Fruit fly (Drosophila melanogaster) whole organism, wandering third instar larva: Measurements from ENCODE around the gene CG42709.

Experiments
- Abd-B ChIP-seq: fragments of >200 bp; optimal IDR thresholded peaks from 2 replicates; lab custom pipeline; 2017; ENCODE audit warnings: missing biosample characterization, missing genetic modification characterization
- CG32264 ChIP-seq: fragments of 200-800 bp; sonication (Bioruptor generic); optimal IDR thresholded peaks from 2 replicates; lab custom pipeline; 2016; ENCODE audit warnings: missing biosample characterization, missing genetic modification characterization
- CG9705 ChIP-seq: fragments of 200-800 bp; sonication (Bioruptor generic); optimal IDR thresholded peaks from 2 replicates; lab custom pipeline; 2018; ENCODE audit warnings: missing biosample characterization, mild to moderate bottlenecking, missing genetic modification characterization
- CrebA ChIP-seq: fragments of 200-800 bp; sonication (Bioruptor generic); optimal IDR thresholded peaks from 2 replicates; lab custom pipeline; 2016; ENCODE audit warnings: missing biosample characterization, mild to moderate bottlenecking, missing genetic modification characterization, borderline replicate concordance
- Dfd ChIP-seq: fragments of >200 bp; optimal IDR thresholded peaks from 2 replicates; lab custom pipeline; 2017; ENCODE audit warnings: missing biosample characterization, missing genetic modification characterization
- Dif ChIP-seq: fragments of 200-275, 200-300 bp; sonication (Bioruptor generic); optimal IDR thresholded peaks from 2 replicates; lab custom pipeline; 2018; ENCODE audit warnings: missing biosample characterization, missing genetic modification characterization; ENCODE audit not compliant: partially characterized antibody
- GATAd ChIP-seq: sonication (Bioruptor generic); optimal IDR thresholded peaks from 2 replicates; lab custom pipeline; 2016; ENCODE audit warnings: missing biosample characterization, missing genetic modification characterization
- HLH106 ChIP-seq: fragments of 200-800 bp; optimal IDR thresholded peaks from 3 replicates; lab custom pipeline; 2019; ENCODE audit warnings: missing biosample characterization, mild to moderate bottlenecking, missing genetic modification characterization, moderate library complexity
- Hnf4 ChIP-seq: fragments of 200-800 bp; sonication (Bioruptor generic); optimal IDR thresholded peaks from 2 replicates; lab custom pipeline; 2016; ENCODE audit warnings: missing biosample characterization, mild to moderate bottlenecking, missing genetic modification characterization
- Hr78 ChIP-seq: fragments of >200 bp; optimal IDR thresholded peaks from 2 replicates; lab custom pipeline; 2017; ENCODE audit warnings: missing biosample characterization, missing genetic modification characterization
- Hr83 ChIP-seq: fragments of 200-300 bp; sonication (Bioruptor generic); optimal IDR thresholded peaks from 2 replicates; lab custom pipeline; 2016; ENCODE audit warnings: missing biosample characterization, mild to moderate bottlenecking, missing genetic modification characterization, moderate library complexity; ENCODE audit not compliant: poor library complexity, severe bottlenecking
- Jra ChIP-seq: sonication (Bioruptor generic); optimal IDR thresholded peaks from 2 replicates; lab custom pipeline; 2016; ENCODE audit warnings: missing biosample characterization, missing genetic modification characterization
- Mio ChIP-seq: sonication (Bioruptor generic); optimal IDR thresholded peaks from 2 replicates; lab custom pipeline; 2016; ENCODE audit warnings: missing biosample characterization, missing genetic modification characterization
- N ChIP-seq: fragments of >200 bp; optimal IDR thresholded peaks from 2 replicates; lab custom pipeline; 2018; ENCODE audit warnings: missing biosample characterization, missing external identifiers, missing genetic modification characterization
- OdsH ChIP-seq: fragments of 200-800 bp; sonication (Bioruptor generic); optimal IDR thresholded peaks from 2 replicates; lab custom pipeline; 2016; ENCODE audit warnings: missing biosample characterization, mild to moderate bottlenecking, missing genetic modification characterization
- Rel ChIP-seq, 2 experiments: fragments of 200-800 bp; sonication (Bioruptor generic) in 1 of 2; optimal IDR thresholded peaks; 2 replicates in 1 of 2; 3 replicates in 1 of 2; lab custom pipeline; 2016 to 2019; ENCODE audit warnings: mild to moderate bottlenecking in 2 of 2, missing biosample characterization in 2 of 2, missing genetic modification characterization in 2 of 2, moderate library complexity in 1 of 2
- Sp1 ChIP-seq: fragments of 200-800 bp; sonication (Bioruptor generic); optimal IDR thresholded peaks from 3 replicates; lab custom pipeline; 2019; ENCODE audit warnings: missing biosample characterization, mild to moderate bottlenecking, missing genetic modification characterization, moderate library complexity
- Vsx2 ChIP-seq: fragments of 200-300, 225-300 bp; sonication (Bioruptor generic); optimal IDR thresholded peaks from 2 replicates; lab custom pipeline; 2018; ENCODE audit warnings: missing biosample characterization, missing genetic modification characterization; ENCODE audit not compliant: partially characterized antibody
- br ChIP-seq: fragments of 200-800 bp; sonication (Bioruptor generic); optimal IDR thresholded peaks from 2 replicates; lab custom pipeline; 2016; ENCODE audit warnings: missing biosample characterization, missing genetic modification characterization
- dl ChIP-seq, 2 experiments: fragments of 175-275, 200-275 bp in 1 of 2; fragments of 200-275 bp in 1 of 2; sonication (Bioruptor generic); optimal IDR thresholded peaks; lab custom pipeline; 2018; ENCODE audit warnings: mild to moderate bottlenecking in 2 of 2, missing biosample characterization in 2 of 2, missing genetic modification characterization in 2 of 2, moderate library complexity in 2 of 2; ENCODE audit not compliant: partially characterized antibody in 2 of 2, insufficient read depth in 1 of 2
- dmrt93B ChIP-seq: fragments of 200-800 bp; sonication (Bioruptor generic); optimal IDR thresholded peaks from 2 replicates; lab custom pipeline; 2018; ENCODE audit warnings: missing biosample characterization, mild to moderate bottlenecking, missing genetic modification characterization
- dsf ChIP-seq: sonication (Bioruptor generic); optimal IDR thresholded peaks from 2 replicates; lab custom pipeline; 2016; ENCODE audit warnings: missing biosample characterization, missing genetic modification characterization, borderline replicate concordance
- ey ChIP-seq: fragments of 200-800 bp; sonication (Bioruptor generic); optimal IDR thresholded peaks from 2 replicates; lab custom pipeline; 2016; ENCODE audit warnings: missing biosample characterization, missing genetic modification characterization
- foxo ChIP-seq, 2 experiments: fragments of 200-800 bp; sonication (Bioruptor generic); optimal IDR thresholded peaks; 2 replicates in 1 of 2; 3 replicates in 1 of 2; lab custom pipeline; 2016 to 2017; ENCODE audit warnings: missing biosample characterization in 2 of 2, missing genetic modification characterization in 2 of 2
- fru ChIP-seq: fragments of 200-800 bp; sonication (Bioruptor generic); optimal IDR thresholded peaks from 3 replicates; lab custom pipeline; 2016; ENCODE audit warnings: missing biosample characterization, mild to moderate bottlenecking, missing genetic modification characterization
- jim ChIP-seq: fragments of 175-275, 200-325 bp; sonication (Bioruptor generic); optimal IDR thresholded peaks from 2 replicates; lab custom pipeline; 2016; ENCODE audit warnings: missing biosample characterization, mild to moderate bottlenecking, missing genetic modification characterization
- lola ChIP-seq: fragments of >200 bp; optimal IDR thresholded peaks from 2 replicates; lab custom pipeline; 2017; ENCODE audit warnings: missing biosample characterization, missing genetic modification characterization
- pan ChIP-seq: fragments of >200 bp; optimal IDR thresholded peaks from 2 replicates; lab custom pipeline; 2017
- psq ChIP-seq: fragments of 200-800 bp; sonication (Bioruptor generic); optimal IDR thresholded peaks from 3 replicates; lab custom pipeline; 2017; ENCODE audit warnings: missing biosample characterization, mild to moderate bottlenecking, missing genetic modification characterization, moderate library complexity
- rgr ChIP-seq: fragments of 200-800 bp; sonication (Bioruptor generic); optimal IDR thresholded peaks from 3 replicates; lab custom pipeline; 2016; ENCODE audit warnings: missing biosample characterization, mild to moderate bottlenecking, missing genetic modification characterization
- sage ChIP-seq: fragments of 200-800 bp; sonication (Bioruptor generic); optimal IDR thresholded peaks from 2 replicates; lab custom pipeline; 2016; ENCODE audit warnings: missing biosample characterization, mild to moderate bottlenecking, missing genetic modification characterization
- sv ChIP-seq: fragments of 200-800 bp; sonication (Bioruptor generic); optimal IDR thresholded peaks from 3 replicates; lab custom pipeline; 2016; ENCODE audit warnings: missing biosample characterization, missing genetic modification characterization
- tai ChIP-seq: sonication (Bioruptor generic); optimal IDR thresholded peaks from 2 replicates; lab custom pipeline; 2016; ENCODE audit warnings: missing biosample characterization, missing genetic modification characterization
- usp ChIP-seq: fragments of >200 bp; optimal IDR thresholded peaks from 2 replicates; lab custom pipeline; 2017; ENCODE audit warnings: missing biosample characterization, missing genetic modification characterization
- woc ChIP-seq: sonication (Bioruptor generic); optimal IDR thresholded peaks from 2 replicates; lab custom pipeline; 2016; ENCODE audit warnings: missing biosample characterization, mild to moderate bottlenecking, missing genetic modification characterization

Gene CG42709

DNA sequence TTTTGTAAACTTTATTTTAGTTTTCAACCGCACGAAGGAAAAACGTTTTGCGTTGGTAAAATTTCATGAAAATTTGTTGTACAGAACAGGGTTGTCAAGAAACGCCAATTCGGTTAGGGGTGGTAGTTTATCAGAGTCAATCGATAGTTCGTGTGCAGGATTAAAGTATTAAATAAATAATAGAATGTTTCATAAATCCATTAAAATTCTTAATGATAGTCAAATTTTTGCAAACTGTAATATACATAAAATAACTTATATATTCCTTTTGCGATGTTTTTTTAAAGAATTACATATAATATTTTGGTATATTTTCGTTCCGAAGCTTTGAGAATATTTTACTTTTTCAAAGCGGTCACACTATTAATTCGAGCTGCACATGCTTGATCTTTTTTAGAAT lies 23.9 kb downstream of the CG42709 start, which contains the start of the genes Sf3a2 and CG42588:
Gene Sf3a2, minus strand, starts transcription at position 113 of the 400 bp plus-strand sequence.
Gene CG42588, plus strand, starts transcription at position 348 of the 400 bp plus-strand sequence.
- TF ChIP-seq fru (GFP tag; lab: Kevin White, UChicago) (no peak), foxo (GFP tag; optimal IDR thresholded peaks at IDR 0.05; lab: Kevin White, UChicago) (peak in 1 of 2 experiments; percentile 63), OdsH (peak; percentile 29), Hr83 (peak; percentile 72), ey (GFP tag; lab: Kevin White, UChicago) (peak; percentile 38), CrebA (no peak), woc (GFP tag; lab: Kevin White, UChicago) (peak; percentile 52), tai (GFP tag; lab: Kevin White, UChicago) (no peak), dl (GFP tag; optimal IDR thresholded peaks at IDR 0.05; lab: Kevin White, UChicago; ENCODE audit: insufficient read depth in 1 of 2, partially characterized antibody in 2 of 2) (no peak), Abd-B (no peak), pan (no peak), CG9705 (peak; percentile 29), HLH106 (tag; lab: Kevin White, UChicago) (peak; percentile 75), Sp1 (no peak), psq (GFP tag; lab: Kevin White, UChicago) (peak; percentile 56), lola (no peak), dsf (GFP tag; lab: Kevin White, UChicago) (peak; percentile 15), Mio (GFP tag; lab: Kevin White, UChicago) (no peak), sv (GFP tag; lab: Kevin White, UChicago) (peak; percentile 58), usp (GFP tag; lab: Kevin White, UChicago) (no peak), Dif (GFP tag; lab: Kevin White, UChicago) (no peak), dmrt93B (GFP tag; lab: Kevin White, UChicago) (no peak), N (GFP tag; lab: Kevin White, UChicago) (no peak), GATAd (peak; percentile 11), Rel (GFP tag; optimal IDR thresholded peaks at IDR 0.05; lab: Kevin White, UChicago) (no peak), Rel (tag; optimal IDR thresholded peaks at IDR 0.05; lab: Kevin White, UChicago) (peak; percentile 31)

DNA sequence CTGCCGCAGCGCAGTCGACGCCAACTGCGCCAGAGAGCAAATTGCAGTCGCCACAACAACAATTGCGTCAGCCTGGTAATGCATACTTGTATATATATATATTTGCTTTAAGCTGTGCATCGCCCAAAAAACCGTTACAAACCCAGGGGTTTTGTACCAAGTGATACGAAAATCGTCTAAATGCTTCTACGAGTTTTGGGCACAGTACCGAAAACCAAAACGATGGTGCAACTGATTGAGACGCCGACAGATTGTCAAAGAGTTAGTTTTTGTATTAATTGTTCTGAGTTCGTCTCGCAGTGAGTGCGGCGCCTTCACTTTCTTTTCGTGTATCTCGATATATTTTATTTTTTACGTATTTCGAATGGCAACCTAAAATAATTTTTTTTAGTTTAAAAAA lies 24.8 kb downstream of the CG42709 start:
- TF ChIP-seq N (GFP tag; lab: Kevin White, UChicago) = no peak
- TF ChIP-seq CG9705 = no peak
- TF ChIP-seq foxo (GFP tag; optimal IDR thresholded peaks at IDR 0.05; lab: Kevin White, UChicago) = no peak
- no peak for TF ChIP-seq Mio (GFP tag; lab: Kevin White, UChicago)
- no peak for TF ChIP-seq lola
- TF ChIP-seq Dif (GFP tag; lab: Kevin White, UChicago) = peak; percentile 34
- no peak for TF ChIP-seq usp (GFP tag; lab: Kevin White, UChicago)
- TF ChIP-seq, all 38 proteins: peak for 1

DNA sequence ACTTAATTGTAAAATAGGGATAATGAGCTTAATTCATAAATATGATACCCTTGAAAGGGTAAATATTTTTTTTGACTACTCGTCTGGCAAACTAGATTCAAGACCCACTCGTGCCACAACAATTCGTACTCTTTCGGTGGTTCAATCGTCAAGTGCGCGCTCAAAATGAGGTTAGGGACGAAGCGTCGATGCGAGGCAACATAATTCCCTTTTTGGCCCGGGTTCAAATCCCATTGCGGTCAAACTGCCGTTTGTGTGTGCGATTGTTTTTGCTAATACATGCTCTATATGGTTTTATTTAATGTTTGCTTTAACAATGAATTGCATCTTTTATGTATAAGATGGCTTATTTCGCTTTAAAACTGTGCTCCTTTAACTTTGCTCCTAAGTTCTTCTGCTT lies 25.8 kb downstream of the CG42709 start:
- TF ChIP-seq jim (no peak), Abd-B (no peak), Sp1 (no peak), dmrt93B (GFP tag; lab: Kevin White, UChicago) (no peak), Hr83 (no peak), dsf (GFP tag; lab: Kevin White, UChicago) (no peak), tai (GFP tag; lab: Kevin White, UChicago) (no peak), Hr78 (GFP tag; lab: Kevin White, UChicago) (no peak), psq (GFP tag; lab: Kevin White, UChicago) (no peak), Jra (GFP tag; lab: Kevin White, UChicago) (no peak), sv (GFP tag; lab: Kevin White, UChicago) (no peak), foxo (GFP tag; optimal IDR thresholded peaks at IDR 0.05; lab: Kevin White, UChicago) (no peak), Hnf4 (no peak), sage (GFP tag; lab: Kevin White, UChicago) (no peak), Vsx2 (GFP tag; lab: Kevin White, UChicago) (no peak), rgr (GFP tag; lab: Kevin White, UChicago) (no peak), dl (GFP tag; optimal IDR thresholded peaks at IDR 0.05; lab: Kevin White, UChicago; ENCODE audit: insufficient read depth in 1 of 2, partially characterized antibody in 2 of 2) (no peak)

DNA sequence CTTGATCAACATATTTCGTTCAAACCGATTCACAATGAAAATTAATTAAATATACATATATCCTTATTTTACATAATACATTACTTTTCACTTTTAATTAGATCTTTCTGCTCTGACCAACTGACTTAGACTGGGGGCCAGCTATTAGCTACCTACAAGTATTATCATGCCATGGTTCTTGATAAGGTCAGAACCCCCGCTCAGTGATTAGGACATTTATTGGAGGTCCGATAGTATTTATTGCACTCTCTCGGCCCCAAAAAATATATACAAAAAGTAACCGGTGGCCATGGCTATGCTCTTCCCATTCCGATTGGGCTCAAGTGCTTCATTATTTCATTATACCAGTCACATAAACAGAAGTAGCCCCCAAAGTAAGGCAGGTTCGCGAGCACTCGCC lies 37.7 kb downstream of the CG42709 start:
- no peak for TF ChIP-seq Mio (GFP tag; lab: Kevin White, UChicago)
- TF ChIP-seq rgr (GFP tag; lab: Kevin White, UChicago) = no peak
- TF ChIP-seq OdsH = no peak
- no peak for TF ChIP-seq woc (GFP tag; lab: Kevin White, UChicago)
- TF ChIP-seq foxo (GFP tag; optimal IDR thresholded peaks at IDR 0.05; lab: Kevin White, UChicago) = no peak
- no peak for TF ChIP-seq fru (GFP tag; lab: Kevin White, UChicago)
- no peak for TF ChIP-seq Sp1
- TF ChIP-seq Dfd (GFP tag; lab: Kevin White, UChicago) = no peak
- TF ChIP-seq Jra (GFP tag; lab: Kevin White, UChicago) = no peak
- TF ChIP-seq br (GFP tag; lab: Kevin White, UChicago) = no peak
- TF ChIP-seq CG32264 (GFP tag; lab: Kevin White, UChicago) = no peak
- TF ChIP-seq tai (GFP tag; lab: Kevin White, UChicago) = no peak
- no peak for TF ChIP-seq jim
- TF ChIP-seq dsf (GFP tag; lab: Kevin White, UChicago) = no peak
- TF ChIP-seq, all 38 proteins: peak for 0
